Worm (Caenorhabditis elegans) whole organism, L1 larva: Measurements from ENCODE around the gene K09E9.3.

ENCODE experiments used
- C16A3.4 ChIP-seq: fragments of 150-350 bp; optimal IDR thresholded peaks from 2 replicates; lab custom pipeline; 2014; ENCODE audit warnings: missing biosample characterization, missing genetic modification characterization
- aha-1 ChIP-seq: fragments of 150-350 bp; optimal IDR thresholded peaks from 2 replicates; lab custom pipeline; 2014; ENCODE audit warnings: missing biosample characterization, missing genetic modification characterization
- blmp-1 ChIP-seq: fragments of 150-350 bp; optimal IDR thresholded peaks from 2 replicates; lab custom pipeline; 2014; ENCODE audit warnings: missing biosample characterization, missing genetic modification characterization
- ceh-90 ChIP-seq: sonication (generic microtip); optimal IDR thresholded peaks from 2 replicates; lab custom pipeline; 2016; ENCODE audit warnings: missing genetic modification characterization, missing compliant biosample characterization
- ces-1 ChIP-seq: fragments of 150-350 bp; optimal IDR thresholded peaks from 2 replicates; lab custom pipeline; 2014; ENCODE audit warnings: missing biosample characterization, missing genetic modification reagents, missing genetic modification characterization
- dsc-1 ChIP-seq: sonication (generic microtip); optimal IDR thresholded peaks from 2 replicates; lab custom pipeline; 2016; ENCODE audit warnings: mild to moderate bottlenecking, missing genetic modification characterization, missing compliant biosample characterization
- efl-1 ChIP-seq, 4 experiments: fragments of 150-350 bp; optimal IDR thresholded peaks in 3 of 4; peaks in 1 of 4; 1 replicate in 1 of 4; 2 replicates in 3 of 4; lab custom pipeline; 2014; ENCODE audit warnings: missing biosample characterization in 2 of 4, missing genetic modification characterization in 2 of 4, missing genetic modification reagents in 2 of 4
- elt-3 ChIP-seq, 6 experiments: fragments of 150-350 bp in 1 of 6; sonication (generic microtip); optimal IDR thresholded peaks; 2 replicates each; lab custom pipeline; 2017 to 2018; ENCODE audit warnings: missing biosample characterization in 6 of 6, missing genetic modification characterization in 6 of 6, inconsistent platforms in 1 of 6
- fkh-8 ChIP-seq: sonication (generic microtip); optimal IDR thresholded peaks from 2 replicates; lab custom pipeline; 2016; ENCODE audit warnings: mild to moderate bottlenecking, missing genetic modification characterization, missing compliant biosample characterization
- hlh-17 ChIP-seq: fragments of 200-800 bp; sonication (Bioruptor generic); optimal IDR thresholded peaks from 2 replicates; lab custom pipeline; 2018; ENCODE audit warnings: missing genetic modification characterization, mild to moderate bottlenecking, missing compliant biosample characterization, moderate library complexity, borderline replicate concordance
- hpl-2 ChIP-seq: fragments of 150-350 bp; optimal IDR thresholded peaks from 2 replicates; lab custom pipeline; 2014; ENCODE audit warnings: missing biosample characterization, missing genetic modification reagents, missing genetic modification characterization
- irx-1 ChIP-seq: sonication (generic microtip); optimal IDR thresholded peaks from 2 replicates; lab custom pipeline; 2016; ENCODE audit warnings: missing genetic modification characterization, missing compliant biosample characterization
- lin-35 ChIP-seq, 2 experiments: fragments of 150-350 bp; optimal IDR thresholded peaks; 2 replicates each; lab custom pipeline; 2014; ENCODE audit warnings: missing biosample characterization in 2 of 2, missing genetic modification characterization in 2 of 2, missing genetic modification reagents in 2 of 2
- lin-39 ChIP-seq: fragments of 150-350 bp; optimal IDR thresholded peaks from 2 replicates; lab custom pipeline; 2014; ENCODE audit warnings: missing biosample characterization, missing genetic modification reagents, missing genetic modification characterization
- lir-3 ChIP-seq: sonication (generic microtip); optimal IDR thresholded peaks from 2 replicates; lab custom pipeline; 2016; ENCODE audit warnings: mild to moderate bottlenecking, missing genetic modification characterization, moderate library complexity, missing compliant biosample characterization; ENCODE audit not compliant: poor library complexity
- mef-2 ChIP-seq: fragments of 150-350 bp; optimal IDR thresholded peaks from 2 replicates; lab custom pipeline; 2014; ENCODE audit warnings: missing biosample characterization, missing genetic modification characterization
- nhr-12 ChIP-seq: sonication (generic microtip); optimal IDR thresholded peaks from 2 replicates; lab custom pipeline; 2017; ENCODE audit warnings: missing biosample characterization, missing genetic modification characterization
- nhr-19 ChIP-seq: fragments of 200-800 bp; sonication (Bioruptor generic); conservative IDR thresholded peaks from 2 replicates; pipeline ENCODE4 v1.3.6; 2022; ENCODE audit warnings: missing genetic modification characterization, missing compliant biosample characterization
- nhr-20 ChIP-seq: sonication (generic microtip); optimal IDR thresholded peaks from 2 replicates; lab custom pipeline; 2016; ENCODE audit warnings: mild to moderate bottlenecking, missing genetic modification characterization, missing compliant biosample characterization
- nhr-47 ChIP-seq: sonication (generic microtip); optimal IDR thresholded peaks from 2 replicates; lab custom pipeline; 2016; ENCODE audit warnings: mild to moderate bottlenecking, missing genetic modification characterization, moderate library complexity, missing compliant biosample characterization
- nhr-71 ChIP-seq: sonication (generic microtip); optimal IDR thresholded peaks from 2 replicates; lab custom pipeline; 2016; ENCODE audit warnings: mild to moderate bottlenecking, missing genetic modification characterization, moderate library complexity, missing compliant biosample characterization
- nhr-76 ChIP-seq: sonication (generic microtip); optimal IDR thresholded peaks from 2 replicates; lab custom pipeline; 2017; ENCODE audit warnings: missing biosample characterization, missing genetic modification characterization
- nhr-85 ChIP-seq: sonication (generic microtip); peaks from one replicate; lab custom pipeline; 2016; ENCODE audit warnings: missing genetic modification characterization, inconsistent platforms, missing compliant biosample characterization
- nhr-90 ChIP-seq: sonication (generic microtip); optimal IDR thresholded peaks from 2 replicates; lab custom pipeline; 2016; ENCODE audit warnings: mild to moderate bottlenecking, missing genetic modification characterization, missing compliant biosample characterization; ENCODE audit not compliant: poor library complexity
- pag-3 ChIP-seq: sonication (generic microtip); optimal IDR thresholded peaks from 2 replicates; lab custom pipeline; 2017; ENCODE audit warnings: missing genetic modification characterization, mild to moderate bottlenecking, missing compliant biosample characterization, antibody characterized with exemption, borderline replicate concordance; ENCODE audit not compliant: insufficient read depth
- pax-3 ChIP-seq: fragments of 200-800 bp; sonication (Bioruptor generic); optimal IDR thresholded peaks from 2 replicates; lab custom pipeline; 2018; ENCODE audit warnings: mild to moderate bottlenecking, missing genetic modification characterization, moderate library complexity, missing compliant biosample characterization
- rnt-1 ChIP-seq: sonication (generic microtip); optimal IDR thresholded peaks from 2 replicates; lab custom pipeline; 2016; ENCODE audit warnings: mild to moderate bottlenecking, missing genetic modification characterization, moderate library complexity, missing compliant biosample characterization
- snpc-4 ChIP-seq: fragments of 150-350 bp; optimal IDR thresholded peaks from 2 replicates; lab custom pipeline; 2014; ENCODE audit warnings: missing biosample characterization, missing genetic modification characterization
- snu-23 ChIP-seq: sonication (generic microtip); optimal IDR thresholded peaks from 2 replicates; lab custom pipeline; 2016; ENCODE audit warnings: missing genetic modification characterization, missing compliant biosample characterization
- sptf-1 ChIP-seq: fragments of 150-350 bp; optimal IDR thresholded peaks from 2 replicates; lab custom pipeline; 2014; ENCODE audit warnings: missing biosample characterization, missing genetic modification characterization
- tlp-1 ChIP-seq: fragments of 150-350 bp; optimal IDR thresholded peaks from 2 replicates; lab custom pipeline; 2014; ENCODE audit warnings: missing biosample characterization, missing genetic modification characterization
- unc-30 ChIP-seq: sonication (generic microtip); optimal IDR thresholded peaks from 2 replicates; lab custom pipeline; 2017; ENCODE audit warnings: missing biosample characterization, missing genetic modification characterization
- vab-15 ChIP-seq: sonication (generic microtip); optimal IDR thresholded peaks from 2 replicates; lab custom pipeline; 2017; ENCODE audit warnings: missing genotype, mild to moderate bottlenecking, missing genetic modification characterization, missing compliant biosample characterization
- xbp-1 ChIP-seq: sonication (generic microtip); optimal IDR thresholded peaks from 2 replicates; lab custom pipeline; 2016; ENCODE audit warnings: missing genetic modification characterization, missing compliant biosample characterization
- zag-1 ChIP-seq: fragments of 150-350 bp; optimal IDR thresholded peaks from 2 replicates; lab custom pipeline; 2014; ENCODE audit warnings: missing biosample characterization, missing genetic modification characterization
- ztf-11 ChIP-seq, 2 experiments: sonication (generic microtip); optimal IDR thresholded peaks; 2 replicates each; lab custom pipeline; 2016 to 2017; ENCODE audit warnings: missing genetic modification characterization in 2 of 2, missing biosample characterization in 1 of 2, missing compliant biosample characterization in 1 of 2

K09E9.3 gene

ce11 chrX:15593366-15593765 is 20.2 kb downstream of the K09E9.3 start:
- TF ChIP-seq hlh-17 (GFP tag; lab: Kevin White, UChicago) (no peak), fkh-8 (tag; lab: Kevin White, UChicago) (no peak), xbp-1 (tag; lab: Kevin White, UChicago) (no peak), nhr-19 (no peak), unc-30 (no peak), vab-15 (no peak), zag-1 (tag; lab: Kevin White, UChicago) (no peak), ceh-90 (tag; lab: Kevin White, UChicago) (no peak), ztf-11 (tag; optimal IDR thresholded peaks at IDR 0.05; lab: Kevin White, UChicago) (no peak), lir-3 (tag; lab: Kevin White, UChicago) (no peak), sptf-1 (no peak), dsc-1 (tag; lab: Kevin White, UChicago) (no peak)

- no peak for TF ChIP-seq C16A3.4 (tag; lab: Kevin White, UChicago)
- no peak for TF ChIP-seq nhr-47 (tag; lab: Kevin White, UChicago)
- TF ChIP-seq lin-39 (tag; lab: Kevin White, UChicago) = no peak
- TF ChIP-seq hpl-2 (GFP tag; lab: Kevin White, UChicago) = no peak
- no peak for TF ChIP-seq pag-3 (tag; lab: Kevin White, UChicago)
- no peak for TF ChIP-seq irx-1 (tag; lab: Kevin White, UChicago)
- TF ChIP-seq nhr-85 (tag; lab: Kevin White, UChicago) = no peak
- no peak for TF ChIP-seq nhr-76 (tag; lab: Kevin White, UChicago)
- TF ChIP-seq pax-3 (tag; lab: Kevin White, UChicago) = no peak
- no peak for TF ChIP-seq ces-1 (GFP tag; lab: Kevin White, UChicago)
- TF ChIP-seq nhr-12 = no peak
Observed at ce11 chrX:15591068-15591467, 22.5 kb downstream of the K09E9.3 start, which contains the start of gene usp-33. usp-33 (plus strand) TSS chrX:15591368.

- TF ChIP-seq snu-23 (GFP tag; lab: Kevin White, UChicago) = peak; percentile 31
- peak in 1 of 2 experiments; percentile 9 for TF ChIP-seq efl-1 (optimal IDR thresholded peaks at IDR 0.05; lab: Kevin White, UChicago)
- TF ChIP-seq efl-1 (GFP tag; optimal IDR thresholded peaks at IDR 0.05 in 1 of 2; lab: Kevin White, UChicago) = peak in 1 of 2 experiments; percentile 7
- TF ChIP-seq aha-1 (tag; lab: Kevin White, UChicago) = no peak
- peak; percentile 10 for TF ChIP-seq nhr-20 (tag; lab: Kevin White, UChicago)
- peak; percentile 1 for TF ChIP-seq rnt-1 (tag; lab: Kevin White, UChicago)
- TF ChIP-seq nhr-71 (tag; lab: Kevin White, UChicago) = peak; percentile 20
- peak; percentile 13 for TF ChIP-seq nhr-90 (tag; lab: Kevin White, UChicago)
- TF ChIP-seq mef-2 = no peak
- peak; percentile 5 to 48 for TF ChIP-seq lin-35 (GFP tag; optimal IDR thresholded peaks at IDR 0.05; lab: Kevin White, UChicago)
- no peak for TF ChIP-seq tlp-1 (tag; lab: Kevin White, UChicago)
- TF ChIP-seq nhr-47 (tag; lab: Kevin White, UChicago) = peak; percentile 24
- peak in 1 of 6 experiments; percentile 26 for TF ChIP-seq elt-3 (tag; optimal IDR thresholded peaks at IDR 0.05; lab: Kevin White, UChicago)
Observed at ce11 chrX:15590347-15590928, 23.2 kb downstream of the K09E9.3 start, which contains the start of gene gas-1. gas-1 (minus strand) TSS chrX:15590397.

DNA sequence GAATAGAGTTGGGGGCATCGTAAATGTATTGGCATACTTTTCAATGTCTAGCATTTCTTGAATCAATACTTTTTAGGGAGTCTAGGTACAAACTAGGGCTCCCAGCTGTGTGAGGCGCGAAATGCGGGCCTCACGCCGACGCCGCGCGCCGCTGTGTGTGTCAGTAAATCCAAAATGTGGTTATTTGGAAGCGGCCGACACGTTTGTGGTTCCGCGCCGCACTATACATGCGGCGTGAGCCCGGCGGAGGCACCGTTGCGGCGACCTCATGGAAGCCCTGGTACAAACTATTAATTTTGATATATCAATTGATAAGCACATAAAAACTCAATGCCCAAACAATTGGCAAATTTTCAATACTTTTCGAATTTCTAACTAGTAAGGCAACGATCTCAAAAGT is 27.4 kb downstream of the K09E9.3 start:
- TF ChIP-seq snpc-4 (tag; lab: Kevin White, UChicago) = peak; percentile 30
- no peak for TF ChIP-seq blmp-1
- TF ChIP-seq sptf-1 = no peak
- TF ChIP-seq nhr-20 (tag; lab: Kevin White, UChicago) = no peak
